Fruit fly (Drosophila melanogaster) whole organism, prepupa: ENCODE data around the gene CG11638.

Experiments
- CG10631 ChIP-seq: fragments of 200-800 bp; sonication (Bioruptor generic); optimal IDR thresholded peaks from 2 replicates; lab custom pipeline; 2016; ENCODE audit warnings: missing biosample characterization, missing genetic modification characterization
- CG6276 ChIP-seq: fragments of 200-800 bp; sonication (Bioruptor generic); optimal IDR thresholded peaks from 2 replicates; lab custom pipeline; 2017; ENCODE audit warnings: missing biosample characterization, mild to moderate bottlenecking, missing genetic modification characterization
- CG6792 ChIP-seq: fragments of 200-800 bp; sonication (Bioruptor generic); optimal IDR thresholded peaks from 3 replicates; lab custom pipeline; 2016; ENCODE audit warnings: missing biosample characterization, missing genetic modification characterization
- Eip75B ChIP-seq: fragments of 200-800 bp; sonication (Bioruptor generic); optimal IDR thresholded peaks from 3 replicates; lab custom pipeline; 2016; ENCODE audit warnings: missing biosample characterization, missing genetic modification characterization
- Ets21C ChIP-seq: fragments of 200-800 bp; sonication (Bioruptor generic); optimal IDR thresholded peaks from 3 replicates; lab custom pipeline; 2016; ENCODE audit warnings: missing biosample characterization, missing genetic modification characterization
- Gug ChIP-seq: fragments of 200-800 bp; sonication (Bioruptor generic); IDR thresholded peaks from 2 replicates; pipeline ENCODE4 v1.3.6; 2022; ENCODE audit warnings: missing biosample characterization, missing genetic modification characterization
- Hr4 ChIP-seq: fragments of 200-800 bp; sonication (Bioruptor generic); optimal IDR thresholded peaks from 3 replicates; lab custom pipeline; 2016; ENCODE audit warnings: missing biosample characterization, missing genetic modification characterization
- Lpt ChIP-seq: fragments of 200-800 bp; sonication (Bioruptor generic); optimal IDR thresholded peaks from 3 replicates; lab custom pipeline; 2016; ENCODE audit warnings: missing biosample characterization, missing genetic modification characterization
- OdsH ChIP-seq: fragments of 200-800 bp; sonication (Bioruptor generic); optimal IDR thresholded peaks from 3 replicates; lab custom pipeline; 2016; ENCODE audit warnings: missing biosample characterization, missing genetic modification characterization
- Sox102F ChIP-seq: fragments of 200-800 bp; sonication (Bioruptor generic); optimal IDR thresholded peaks from 2 replicates; lab custom pipeline; 2016; ENCODE audit warnings: missing biosample characterization, mild to moderate bottlenecking, missing genetic modification characterization
- esn ChIP-seq: fragments of 200-800 bp; sonication (Bioruptor generic); optimal IDR thresholded peaks from 2 replicates; lab custom pipeline; 2016; ENCODE audit warnings: missing biosample characterization, mild to moderate bottlenecking, missing genetic modification characterization, moderate library complexity
- salr ChIP-seq, 2 experiments: fragments of 200-800 bp; sonication (Bioruptor generic); optimal IDR thresholded peaks; 3 replicates each; lab custom pipeline; 2016 to 2018; ENCODE audit warnings: missing biosample characterization in 2 of 2, missing genetic modification characterization in 2 of 2, mild to moderate bottlenecking in 1 of 2
- topi ChIP-seq: fragments of 200-800 bp; sonication (Bioruptor generic); optimal IDR thresholded peaks from 3 replicates; lab custom pipeline; 2016; ENCODE audit warnings: missing biosample characterization, missing genetic modification characterization

DNA sequence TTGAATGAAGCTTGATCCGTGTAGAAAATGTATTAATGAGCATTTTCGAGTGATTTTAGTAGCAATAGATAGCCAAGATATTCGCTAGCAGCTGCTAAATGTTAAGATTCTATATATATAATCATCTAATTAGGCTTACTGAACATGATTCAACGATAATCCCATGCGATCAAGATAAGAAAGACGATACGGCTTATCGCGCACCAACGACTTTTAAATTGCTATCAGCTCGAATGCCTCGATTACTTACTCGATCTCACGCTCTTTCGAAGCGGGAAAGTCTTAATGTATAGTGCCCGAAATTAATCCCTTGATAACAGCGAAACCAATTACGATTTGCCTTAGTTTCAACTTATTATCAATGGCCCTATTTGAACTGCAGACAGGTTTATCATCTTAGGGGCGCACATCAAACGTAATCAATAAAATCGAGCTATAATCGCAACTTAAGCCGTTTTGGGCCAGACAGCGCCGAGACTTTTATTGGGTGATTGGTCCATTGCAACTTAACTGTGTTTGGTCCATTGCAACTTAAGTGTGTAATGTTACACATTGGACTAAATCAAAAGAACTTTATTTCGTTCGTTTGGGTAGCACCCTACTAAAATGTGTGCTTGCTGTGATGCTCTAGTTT, 24.2 kb upstream of the CG11638 start:
- TF ChIP-seq Gug (GFP tag; lab: Robert Waterston, UW) = no peak
- no peak for TF ChIP-seq OdsH
- no peak for TF ChIP-seq CG10631 (GFP tag; lab: Kevin White, UChicago)
- TF ChIP-seq Ets21C (GFP tag; lab: Kevin White, UChicago) = no peak
- TF ChIP-seq salr (GFP tag; optimal IDR thresholded peaks at IDR 0.05; lab: Kevin White, UChicago) = no peak
- TF ChIP-seq CG6792 = no peak
- TF ChIP-seq Hr4 (GFP tag; lab: Kevin White, UChicago) = no peak
- no peak for TF ChIP-seq Sox102F (GFP tag; lab: Kevin White, UChicago)
- TF ChIP-seq CG6276 (GFP tag; lab: Kevin White, UChicago) = no peak
- TF ChIP-seq topi (GFP tag; lab: Kevin White, UChicago) = no peak
- TF ChIP-seq Lpt (GFP tag; lab: Kevin White, UChicago) = no peak
- TF ChIP-seq esn (GFP tag; lab: Kevin White, UChicago) = no peak
- TF ChIP-seq Eip75B (GFP tag; lab: Kevin White, UChicago) = no peak
